Worm (Caenorhabditis elegans): ENCODE measurements around the gene spch-1.

Gene spch-1

ce11 chrIV:10122205-10122604 lies 10.9 kb upstream of the spch-1 start, which contains the start of gene irld-21:
TSS of gene irld-21 (minus strand) at chrIV:10122305.
- TF ChIP-seq sem-2 (GFP tag; optimal IDR thresholded peaks at IDR 0.05), result no peak
- TF ChIP-seq mls-2 (tag; optimal IDR thresholded peaks at IDR 0.05), result no peak
- no peak for TF ChIP-seq elt-3 (tag; optimal IDR thresholded peaks at IDR 0.05)
- TF ChIP-seq ceh-83 (GFP tag; optimal IDR thresholded peaks at IDR 0.05), result no peak
- no peak for TF ChIP-seq blmp-1 (tag; optimal IDR thresholded peaks at IDR 0.05)
- no peak for TF ChIP-seq hlh-1 (tag; optimal IDR thresholded peaks at IDR 0.05)
- no peak for TF ChIP-seq cnd-1 (tag; optimal IDR thresholded peaks at IDR 0.05)

DNA sequence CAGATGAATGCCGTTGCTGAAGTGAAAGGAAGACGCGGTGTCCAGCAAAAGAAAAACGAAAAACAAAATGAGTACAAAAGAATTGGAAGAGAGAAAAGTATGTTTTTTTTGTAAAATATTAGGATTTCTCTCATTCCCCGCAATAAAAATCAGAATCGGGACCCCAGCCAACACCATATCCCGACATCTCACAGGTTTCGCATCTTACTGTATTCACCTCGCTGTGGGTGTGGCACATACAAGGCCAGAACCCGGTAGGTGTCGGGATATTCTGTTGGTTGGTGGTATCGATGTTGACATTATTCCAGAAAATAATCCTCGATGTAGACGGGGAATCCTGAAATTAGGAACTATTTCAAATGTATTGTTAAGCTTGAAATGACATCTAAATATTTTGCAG lies 5.4 kb upstream of the spch-1 start:
- TF ChIP-seq nhr-237 (tag; optimal IDR thresholded peaks at IDR 0.05) (no peak), ceh-39 (tag; optimal IDR thresholded peaks at IDR 0.05) (no peak), mab-5 (tag; optimal IDR thresholded peaks at IDR 0.05) (no peak), mls-2 (tag; optimal IDR thresholded peaks at IDR 0.05) (no peak)

ce11 chrIV:10115142-10115541 lies 3.8 kb upstream of the spch-1 start, which contains the start of gene C04G2.10:
TSS of gene C04G2.10 (plus strand) at chrIV:10115442.
- TF ChIP-seq elt-3 (tag; optimal IDR thresholded peaks at IDR 0.05), result no peak

ce11 chrIV:10112570-10112969 lies 1.2 kb upstream of the spch-1 start, which contains the start of gene nsph-3.2:
TSS of gene nsph-3.2 (plus strand) at chrIV:10112870.
- TF ChIP-seq ceh-39 (tag; optimal IDR thresholded peaks at IDR 0.05) (no peak), unc-62 (GFP tag; optimal IDR thresholded peaks at IDR 0.05) (no peak), ceh-83 (GFP tag; optimal IDR thresholded peaks at IDR 0.05) (no peak), elt-1 (tag; optimal IDR thresholded peaks at IDR 0.05; ENCODE audit: borderline replicate concordance, insufficient read depth) (no peak), nhr-76 (tag; optimal IDR thresholded peaks at IDR 0.05) (no peak), snpc-4 (tag; optimal IDR thresholded peaks at IDR 0.05) (no peak), blmp-1 (tag; optimal IDR thresholded peaks at IDR 0.05) (no peak), unc-120 (tag; optimal IDR thresholded peaks at IDR 0.05; ENCODE audit: poor library complexity, severe bottlenecking) (no peak), nhr-237 (tag; optimal IDR thresholded peaks at IDR 0.05) (no peak), nhr-12 (tag; optimal IDR thresholded peaks at IDR 0.05) (no peak), mep-1 (tag; optimal IDR thresholded peaks at IDR 0.05) (no peak), nhr-2 (tag; optimal IDR thresholded peaks at IDR 0.05) (no peak), sem-2 (GFP tag; optimal IDR thresholded peaks at IDR 0.05) (no peak), lsy-2 (tag; optimal IDR thresholded peaks at IDR 0.05) (no peak), ham-2 (GFP tag; optimal IDR thresholded peaks at IDR 0.05) (no peak), mab-5 (tag; optimal IDR thresholded peaks at IDR 0.05) (no peak)

- TF ChIP-seq zip-8 (tag; optimal IDR thresholded peaks at IDR 0.05) (no peak), sptf-1 (tag; optimal IDR thresholded peaks at IDR 0.05) (no peak), mep-1 (tag; optimal IDR thresholded peaks at IDR 0.05) (no peak), nhr-76 (tag; optimal IDR thresholded peaks at IDR 0.05) (no peak), mab-5 (tag; optimal IDR thresholded peaks at IDR 0.05) (no peak), flh-1 (GFP tag; optimal IDR thresholded peaks at IDR 0.05) (no peak), blmp-1 (tag; optimal IDR thresholded peaks at IDR 0.05) (no peak), pha-4 (tag; optimal IDR thresholded peaks at IDR 0.05) (no peak), mls-2 (tag; optimal IDR thresholded peaks at IDR 0.05) (no peak), nhr-12 (tag; optimal IDR thresholded peaks at IDR 0.05) (no peak), elt-1 (tag; optimal IDR thresholded peaks at IDR 0.05; ENCODE audit: borderline replicate concordance, insufficient read depth) (no peak), nhr-237 (tag; optimal IDR thresholded peaks at IDR 0.05) (no peak), lsy-2 (tag; optimal IDR thresholded peaks at IDR 0.05) (no peak), unc-62 (GFP tag; optimal IDR thresholded peaks at IDR 0.05) (no peak), tbx-8 (GFP tag; optimal IDR thresholded peaks at IDR 0.05) (no peak), elt-3 (tag; optimal IDR thresholded peaks at IDR 0.05) (no peak), cnd-1 (tag; optimal IDR thresholded peaks at IDR 0.05) (no peak), ceh-83 (GFP tag; optimal IDR thresholded peaks at IDR 0.05) (no peak)
Measured at ce11 chrIV:10110870-10111269, 471 bp downstream of the spch-1 start.

- TF ChIP-seq mls-2 (tag; optimal IDR thresholded peaks at IDR 0.05), result no peak
- no peak for TF ChIP-seq mab-5 (tag; optimal IDR thresholded peaks at IDR 0.05)
- no peak for TF ChIP-seq flh-1 (GFP tag; optimal IDR thresholded peaks at IDR 0.05)
- no peak for TF ChIP-seq pha-4 (tag; optimal IDR thresholded peaks at IDR 0.05)
- no peak for TF ChIP-seq sptf-1 (tag; optimal IDR thresholded peaks at IDR 0.05)
- TF ChIP-seq ceh-83 (GFP tag; optimal IDR thresholded peaks at IDR 0.05), result no peak
- no peak for TF ChIP-seq nhr-237 (tag; optimal IDR thresholded peaks at IDR 0.05)
- no peak for TF ChIP-seq zip-8 (tag; optimal IDR thresholded peaks at IDR 0.05)
- no peak for TF ChIP-seq mep-1 (tag; optimal IDR thresholded peaks at IDR 0.05)
- TF ChIP-seq ceh-39 (tag; optimal IDR thresholded peaks at IDR 0.05), result no peak
- no peak for TF ChIP-seq unc-62 (GFP tag; optimal IDR thresholded peaks at IDR 0.05)
- TF ChIP-seq tbx-8 (GFP tag; optimal IDR thresholded peaks at IDR 0.05), result no peak
- TF ChIP-seq blmp-1 (tag; optimal IDR thresholded peaks at IDR 0.05), result no peak
- no peak for TF ChIP-seq snpc-4 (tag; optimal IDR thresholded peaks at IDR 0.05)
- no peak for TF ChIP-seq ham-2 (GFP tag; optimal IDR thresholded peaks at IDR 0.05)
- no peak for TF ChIP-seq nhr-2 (tag; optimal IDR thresholded peaks at IDR 0.05)
- TF ChIP-seq nhr-76 (tag; optimal IDR thresholded peaks at IDR 0.05), result no peak
Measured at ce11 chrIV:10110417-10110816, 924 bp downstream of the spch-1 start, which contains the start of gene egl-38. TSS of gene egl-38 (minus strand) at chrIV:10110517.

Measured in whole organism, mixed stage, embryonic.